Worm (Caenorhabditis elegans) whole organism, late embryonic: ENCODE results near the gene F55C9.14.
"Not testable (repeated sequence)": the region's sequence is repeated elsewhere in the genome, so short reads cannot be mapped to it uniquely, and the experiment has no call there.

Experiments
- K09A11.1 ChIP-seq: sonication (generic microtip); optimal IDR thresholded peaks from 2 replicates; lab custom pipeline; 2017; ENCODE audit warnings: antibody characterized with exemption, mild to moderate bottlenecking, missing genetic modification characterization, missing compliant biosample characterization; ENCODE audit not compliant: insufficient read depth
- T23F11.4 ChIP-seq: fragments of 200-800 bp; sonication (Bioruptor generic); optimal IDR thresholded peaks from 2 replicates; lab custom pipeline; 2018; ENCODE audit warnings: mild to moderate bottlenecking, missing genetic modification characterization, missing compliant biosample characterization
- ahr-1 ChIP-seq: sonication (generic microtip); optimal IDR thresholded peaks from 2 replicates; lab custom pipeline; 2016; ENCODE audit warnings: missing genetic modification characterization, missing compliant biosample characterization
- ama-1 ChIP-seq: fragments of 150-350 bp; optimal IDR thresholded peaks from 2 replicates; lab custom pipeline; 2014
- ceh-14 ChIP-seq: sonication (generic microtip); optimal IDR thresholded peaks from 2 replicates; lab custom pipeline; 2016; ENCODE audit warnings: missing genotype, missing genetic modification characterization, missing compliant biosample characterization
- ceh-19 ChIP-seq: fragments of 200-800 bp; sonication (Bioruptor generic); optimal IDR thresholded peaks from 2 replicates; lab custom pipeline; 2018; ENCODE audit warnings: mild to moderate bottlenecking, missing genetic modification characterization, missing compliant biosample characterization
- ceh-24 ChIP-seq: sonication (generic microtip); optimal IDR thresholded peaks from 2 replicates; lab custom pipeline; 2016; ENCODE audit warnings: mild to moderate bottlenecking, missing genetic modification characterization, missing compliant biosample characterization
- ceh-30 ChIP-seq: fragments of 150-350 bp; optimal IDR thresholded peaks from 2 replicates; lab custom pipeline; 2014; ENCODE audit warnings: missing biosample characterization, missing genetic modification characterization
- ceh-31 ChIP-seq: sonication (generic microtip); optimal IDR thresholded peaks from 2 replicates; lab custom pipeline; 2016; ENCODE audit warnings: missing genetic modification characterization, missing compliant biosample characterization
- ceh-34 ChIP-seq: sonication (generic microtip); optimal IDR thresholded peaks from 2 replicates; lab custom pipeline; 2016; ENCODE audit warnings: mild to moderate bottlenecking, missing genetic modification characterization, missing compliant biosample characterization
- ceh-45 ChIP-seq: fragments of 200-800 bp; sonication (Bioruptor generic); IDR thresholded peaks from 2 replicates; pipeline ENCODE4 v1.3.6; 2022; ENCODE audit warnings: missing genetic modification reagents, missing genetic modification characterization, missing compliant biosample characterization
- ceh-9 ChIP-seq: sonication (generic microtip); optimal IDR thresholded peaks from 2 replicates; lab custom pipeline; 2016; ENCODE audit warnings: mild to moderate bottlenecking, missing genetic modification characterization, inconsistent platforms, missing compliant biosample characterization
- dmd-4 ChIP-seq: sonication (generic microtip); optimal IDR thresholded peaks from 2 replicates; lab custom pipeline; 2016; ENCODE audit warnings: borderline replicate concordance, missing genetic modification characterization, missing compliant biosample characterization
- elt-4 ChIP-seq: sonication (generic microtip); optimal IDR thresholded peaks from 2 replicates; lab custom pipeline; 2016; ENCODE audit warnings: missing genetic modification characterization, missing compliant biosample characterization
- ets-4 ChIP-seq: sonication (generic microtip); optimal IDR thresholded peaks from 2 replicates; lab custom pipeline; 2016; ENCODE audit warnings: missing genetic modification characterization, missing compliant biosample characterization
- fkh-6 ChIP-seq: sonication (generic microtip); optimal IDR thresholded peaks from 2 replicates; lab custom pipeline; 2016; ENCODE audit warnings: missing genetic modification characterization, missing compliant biosample characterization
- gmeb-2 ChIP-seq: sonication (generic microtip); optimal IDR thresholded peaks from 2 replicates; lab custom pipeline; 2016; ENCODE audit warnings: missing genetic modification characterization, inconsistent platforms, missing compliant biosample characterization
- hlh-13 ChIP-seq: fragments of 200-800 bp; sonication (Bioruptor generic); optimal IDR thresholded peaks from 2 replicates; lab custom pipeline; 2018; ENCODE audit warnings: mild to moderate bottlenecking, missing genetic modification characterization, missing compliant biosample characterization
- hlh-15 ChIP-seq: sonication (generic microtip); optimal IDR thresholded peaks from 2 replicates; lab custom pipeline; 2016; ENCODE audit warnings: missing genetic modification characterization, missing compliant biosample characterization
- hlh-8 ChIP-seq: sonication (generic microtip); optimal IDR thresholded peaks from 2 replicates; lab custom pipeline; 2016; ENCODE audit warnings: missing genotype, missing genetic modification characterization, missing compliant biosample characterization
- lim-6 ChIP-seq: sonication (generic microtip); optimal IDR thresholded peaks from 2 replicates; lab custom pipeline; 2016; ENCODE audit warnings: missing genetic modification characterization, missing compliant biosample characterization
- lin-11 ChIP-seq: fragments of 200-800 bp; sonication (Bioruptor generic); optimal IDR thresholded peaks from 2 replicates; lab custom pipeline; 2018; ENCODE audit warnings: mild to moderate bottlenecking, missing genetic modification characterization, missing compliant biosample characterization
- madf-2 ChIP-seq: sonication (generic microtip); optimal IDR thresholded peaks from 2 replicates; lab custom pipeline; 2017; ENCODE audit warnings: missing genetic modification characterization, missing compliant biosample characterization
- nhr-11 ChIP-seq: fragments of 150-350 bp; optimal IDR thresholded peaks from 2 replicates; lab custom pipeline; 2014; ENCODE audit warnings: missing biosample characterization, missing genetic modification characterization
- npax-4 ChIP-seq: sonication (generic microtip); optimal IDR thresholded peaks from 2 replicates; lab custom pipeline; 2016; ENCODE audit warnings: missing genetic modification characterization, missing compliant biosample characterization
- odd-2 ChIP-seq: sonication (generic microtip); optimal IDR thresholded peaks from 2 replicates; lab custom pipeline; 2017; ENCODE audit warnings: antibody characterized with exemption, mild to moderate bottlenecking, missing genetic modification characterization, missing compliant biosample characterization
- pag-3 ChIP-seq: sonication (generic microtip); optimal IDR thresholded peaks from 2 replicates; lab custom pipeline; 2016; ENCODE audit warnings: missing compliant biosample characterization, missing genetic modification characterization, borderline replicate concordance
- pax-1 ChIP-seq: fragments of 150-350 bp; optimal IDR thresholded peaks from 2 replicates; lab custom pipeline; 2014; ENCODE audit warnings: missing biosample characterization, missing genetic modification characterization
- pha-4 ChIP-seq: fragments of 150-350 bp; optimal IDR thresholded peaks from 2 replicates; lab custom pipeline; 2018; ENCODE audit warnings: missing biosample characterization, missing genetic modification reagents, missing genetic modification characterization
- pqm-1 ChIP-seq: sonication (generic microtip); optimal IDR thresholded peaks from 2 replicates; lab custom pipeline; 2016; ENCODE audit warnings: missing genetic modification characterization, missing compliant biosample characterization
- pros-1 ChIP-seq: fragments of 150-350 bp; optimal IDR thresholded peaks from 2 replicates; lab custom pipeline; 2014; ENCODE audit warnings: missing biosample characterization, missing genetic modification reagents, missing genetic modification characterization
- ref-2 ChIP-seq: sonication (generic microtip); optimal IDR thresholded peaks from 2 replicates; lab custom pipeline; 2016; ENCODE audit warnings: missing genetic modification characterization, missing compliant biosample characterization
- sdc-2 ChIP-seq: sonication (generic microtip); optimal IDR thresholded peaks from 2 replicates; lab custom pipeline; 2016; ENCODE audit warnings: missing genotype, missing genetic modification characterization, missing compliant biosample characterization
- sox-2 ChIP-seq: fragments of 200-800 bp; sonication (Bioruptor generic); IDR thresholded peaks from 2 replicates; pipeline ENCODE4 v1.3.6; 2022; ENCODE audit warnings: missing genetic modification reagents, missing genetic modification characterization, missing compliant biosample characterization
- syd-9 ChIP-seq: sonication (generic microtip); optimal IDR thresholded peaks from 2 replicates; lab custom pipeline; 2016; ENCODE audit warnings: mild to moderate bottlenecking, missing genetic modification characterization, moderate library complexity, missing compliant biosample characterization
- tbx-7 ChIP-seq: sonication (generic microtip); optimal IDR thresholded peaks from 2 replicates; lab custom pipeline; 2016; ENCODE audit warnings: missing genotype, missing genetic modification characterization, missing compliant biosample characterization
- ttx-3 ChIP-seq: sonication (generic microtip); optimal IDR thresholded peaks from 2 replicates; lab custom pipeline; 2016; ENCODE audit warnings: missing genetic modification reagents, missing genetic modification characterization, missing compliant biosample characterization
- unc-3 ChIP-seq, 2 experiments: fragments of 200-800 bp in 1 of 2; sonication (Bioruptor generic) in 1 of 2; sonication (generic microtip) in 1 of 2; conservative IDR thresholded peaks in 1 of 2; optimal IDR thresholded peaks in 1 of 2; 2 replicates each; pipeline versions ENCODE4 v1.3.6 to Lab custom; 2016 to 2022; ENCODE audit warnings: missing compliant biosample characterization in 2 of 2, missing genetic modification characterization in 2 of 2, missing genetic modification reagents in 1 of 2
- unc-42 ChIP-seq: sonication (generic microtip); optimal IDR thresholded peaks from 2 replicates; lab custom pipeline; 2016; ENCODE audit warnings: missing genotype, missing genetic modification characterization, missing compliant biosample characterization
- unc-55 ChIP-seq: sonication (generic microtip); optimal IDR thresholded peaks from 2 replicates; lab custom pipeline; 2017; ENCODE audit warnings: missing biosample characterization, missing genetic modification reagents, missing genetic modification characterization
- unc-86 ChIP-seq: sonication (generic microtip); optimal IDR thresholded peaks from 2 replicates; lab custom pipeline; 2016; ENCODE audit warnings: missing genetic modification characterization, missing compliant biosample characterization
- ztf-16 ChIP-seq: sonication (generic microtip); optimal IDR thresholded peaks from 2 replicates; lab custom pipeline; 2017; ENCODE audit warnings: missing genetic modification characterization, missing compliant biosample characterization

Gene F55C9.14

DNA sequence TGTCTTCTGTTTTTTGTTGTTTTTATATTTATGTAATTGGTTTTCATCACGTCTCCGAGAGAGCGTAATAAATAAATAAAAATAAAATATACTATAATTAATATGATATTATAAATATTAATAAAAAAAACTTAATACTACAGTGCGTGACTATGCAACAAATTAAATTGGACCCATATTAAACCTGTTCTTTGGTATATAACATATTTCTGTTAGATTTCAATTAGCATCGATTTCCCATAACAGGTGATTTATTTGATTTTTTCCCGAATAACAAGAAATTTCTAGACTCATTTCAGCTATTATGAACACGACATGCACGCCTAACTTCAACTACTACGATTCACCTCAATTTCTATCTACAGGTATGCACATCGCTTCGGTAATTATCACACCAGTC lies 17.7 kb downstream of the F55C9.14 start, which contains the start of gene srh-208:
Gene srh-208 (plus strand): TSS at position 301 of the 400 bp plus-strand sequence.
- TF ChIP-seq gmeb-2 (tag; lab: Kevin White, UChicago); ceh-14 (tag; lab: Kevin White, UChicago); unc-55 (GFP tag; lab: Kevin White, UChicago): not testable (repeated sequence)
- TF ChIP-seq, all 69 proteins: peak for 0; not testable (repeated sequence) for 69

DNA sequence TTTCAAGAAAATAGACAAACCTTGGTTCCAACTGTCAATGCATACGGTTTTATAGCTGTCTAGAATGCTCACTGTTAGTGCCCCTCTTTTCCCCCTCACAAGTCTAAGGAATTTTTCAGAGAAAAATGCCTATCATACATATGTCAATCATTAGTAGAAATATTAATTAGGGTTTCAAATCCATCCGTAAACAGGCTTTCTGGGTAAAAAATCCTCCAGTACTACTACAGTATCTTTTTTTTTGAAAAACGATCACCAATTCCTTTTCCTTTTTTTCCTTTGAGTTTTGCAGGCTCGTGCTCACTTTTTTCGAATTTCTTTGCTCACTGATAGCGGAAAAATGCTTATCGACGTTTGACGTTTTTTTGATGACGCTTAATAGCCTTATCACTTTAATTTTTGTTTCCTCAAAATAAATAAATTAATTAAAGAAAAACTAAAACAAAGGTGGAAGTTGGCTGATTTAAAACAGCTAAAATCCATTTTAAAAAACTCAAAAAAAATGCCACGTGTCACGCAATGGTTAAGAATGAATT lies 20.2 kb downstream of the F55C9.14 start, which contains the start of gene C43D7.7:
Gene C43D7.7 (minus strand): TSS at position 51 of the 536 bp plus-strand sequence.
- no peak for TF ChIP-seq odd-2
- TF ChIP-seq K09A11.1 (tag; lab: Kevin White, UChicago) = no peak
- no peak for TF ChIP-seq hlh-13
- no peak for TF ChIP-seq ama-1 (lab: Kevin White, UChicago)
- TF ChIP-seq elt-4 (tag; lab: Kevin White, UChicago) = no peak
- no peak for TF ChIP-seq madf-2
- no peak for TF ChIP-seq unc-42 (tag; lab: Kevin White, UChicago)
- TF ChIP-seq ceh-45 (GFP tag; lab: Robert Waterston, UW) = no peak
- TF ChIP-seq ets-4 (tag; lab: Kevin White, UChicago) = no peak
- no peak for TF ChIP-seq lin-11 (tag; lab: Kevin White, UChicago)
- no peak for TF ChIP-seq pqm-1
- TF ChIP-seq ceh-30 (tag; lab: Kevin White, UChicago) = no peak
- TF ChIP-seq lim-6 (tag; lab: Kevin White, UChicago) = no peak
- TF ChIP-seq ceh-31 (tag; lab: Kevin White, UChicago) = no peak
- TF ChIP-seq hlh-15 (tag; lab: Kevin White, UChicago) = no peak
- no peak for TF ChIP-seq dmd-4
- no peak for TF ChIP-seq ceh-14 (tag; lab: Kevin White, UChicago)
- TF ChIP-seq pros-1 = no peak

DNA sequence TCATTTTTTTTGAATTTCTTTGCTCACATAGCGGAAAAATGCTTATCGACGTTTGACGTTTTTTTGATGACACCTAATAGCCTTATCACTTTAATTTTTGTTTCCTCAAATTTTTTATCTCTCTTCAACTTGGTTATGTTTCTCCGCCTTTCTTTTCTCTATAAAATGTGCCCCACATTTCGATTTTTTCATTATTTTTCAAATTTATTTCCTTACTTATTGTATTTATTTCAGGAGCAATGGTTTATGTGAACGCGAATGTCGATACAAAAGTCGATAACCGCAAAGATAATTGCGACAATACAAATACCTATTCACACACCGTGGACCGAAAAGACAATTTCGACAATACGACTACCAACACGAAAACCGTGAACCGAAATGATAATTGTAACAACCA lies 21.0 kb downstream of the F55C9.14 start, which contains the start of gene sdz-6:
Gene sdz-6 (plus strand): TSS at position 229 of the 400 bp plus-strand sequence.
- no peak for TF ChIP-seq ceh-9 (tag; lab: Kevin White, UChicago)

DNA sequence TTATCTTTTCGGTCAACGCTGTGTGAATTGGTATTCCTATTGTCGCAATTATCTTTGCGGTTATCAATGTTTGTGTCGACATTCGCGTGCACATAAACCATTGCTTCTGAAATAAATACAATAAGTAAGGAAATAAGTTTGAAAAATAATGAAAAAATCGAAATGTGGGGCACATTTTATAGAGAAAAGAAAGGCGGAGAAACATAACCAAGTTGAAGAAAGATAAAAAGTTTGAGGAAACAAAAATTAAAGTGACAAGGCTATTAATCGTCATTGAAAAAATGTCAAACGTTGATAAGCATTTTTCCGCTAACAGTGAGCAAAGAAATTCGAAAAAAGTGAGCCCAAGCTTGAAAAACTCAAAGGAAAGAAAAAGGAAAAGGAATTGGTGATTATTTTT lies 23.0 kb downstream of the F55C9.14 start, which contains the start of gene C43D7.4:
Gene C43D7.4 (minus strand): TSS at position 101 of the 400 bp plus-strand sequence.
- TF ChIP-seq fkh-6 (tag; lab: Kevin White, UChicago) (no peak), unc-55 (GFP tag; lab: Kevin White, UChicago) (no peak), hlh-15 (tag; lab: Kevin White, UChicago) (no peak), lim-6 (tag; lab: Kevin White, UChicago) (no peak), ceh-14 (tag; lab: Kevin White, UChicago) (no peak), ceh-24 (tag; lab: Kevin White, UChicago) (no peak), gmeb-2 (tag; lab: Kevin White, UChicago) (no peak), hlh-8 (tag; lab: Kevin White, UChicago) (no peak), ceh-34 (tag; lab: Kevin White, UChicago) (no peak), ceh-30 (tag; lab: Kevin White, UChicago) (no peak), tbx-7 (no peak), lin-11 (tag; lab: Kevin White, UChicago) (no peak), ref-2 (tag; lab: Kevin White, UChicago) (no peak), unc-42 (tag; lab: Kevin White, UChicago) (no peak), unc-86 (tag; lab: Kevin White, UChicago) (no peak), npax-4 (tag; lab: Kevin White, UChicago) (no peak), pqm-1 (no peak), pag-3 (no peak)

DNA sequence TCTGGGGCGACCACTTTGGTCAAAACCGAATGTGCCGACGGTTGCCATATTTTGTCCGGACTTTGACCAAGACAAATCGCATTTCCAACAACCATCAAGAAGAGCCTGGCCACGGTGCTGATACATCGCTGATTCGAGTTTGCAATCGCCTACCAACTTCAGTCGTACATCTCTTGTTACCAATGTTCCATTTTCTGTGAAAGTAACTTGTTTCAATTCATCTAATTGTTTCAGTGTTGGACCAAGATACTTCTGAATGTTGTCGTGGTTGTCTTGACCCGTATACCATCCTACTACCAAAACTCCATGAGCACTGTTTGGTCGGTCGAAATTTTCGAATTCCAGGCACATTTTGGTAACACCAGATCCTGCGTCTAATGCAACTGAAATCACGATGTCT lies 26.1 kb downstream of the F55C9.14 start:
- TF ChIP-seq unc-86 (tag; lab: Kevin White, UChicago) = no peak
- TF ChIP-seq ztf-16 (tag; lab: Kevin White, UChicago) = no peak
- no peak for TF ChIP-seq T23F11.4 (GFP tag; lab: Kevin White, UChicago)
- TF ChIP-seq ceh-19 (GFP tag; lab: Kevin White, UChicago) = no peak
- TF ChIP-seq ttx-3 (tag; lab: Kevin White, UChicago) = no peak
- TF ChIP-seq pha-4 (tag; lab: Kevin White, UChicago) = no peak
- TF ChIP-seq ceh-14 (tag; lab: Kevin White, UChicago) = no peak
- no peak for TF ChIP-seq ceh-9 (tag; lab: Kevin White, UChicago)
- no peak for TF ChIP-seq sdc-2 (tag; lab: Kevin White, UChicago)
- TF ChIP-seq pax-1 = no peak
- TF ChIP-seq ama-1 (lab: Kevin White, UChicago) = no peak
- TF ChIP-seq sox-2 (GFP tag; lab: Robert Waterston, UW) = no peak
- TF ChIP-seq nhr-11 (tag; lab: Kevin White, UChicago) = no peak
- no peak for TF ChIP-seq unc-3 (GFP tag; conservative IDR thresholded peaks at IDR 0.05; lab: Robert Waterston, UW)
- TF ChIP-seq unc-3 (tag; optimal IDR thresholded peaks at IDR 0.05; lab: Kevin White, UChicago) = no peak
- TF ChIP-seq ahr-1 (tag; lab: Kevin White, UChicago) = no peak
- TF ChIP-seq syd-9 (tag; lab: Kevin White, UChicago) = no peak
- TF ChIP-seq dmd-4 = no peak
